Fruit fly (Drosophila melanogaster) whole organism, embryonic: Measurements from ENCODE around the gene CG2120.
A peak's percentile ranks its signal among the peaks of the same experiment; 100 is the strongest.

ENCODE experiments used
- ATbp ChIP-seq: fragments of 200-800 bp; sonication (Bioruptor generic); optimal IDR thresholded peaks from 2 replicates; lab custom pipeline; 2017; ENCODE audit warnings: missing biosample characterization, mild to moderate bottlenecking, missing genetic modification characterization, missing genetic modification reagents
- B-H1 ChIP-seq: fragments of 200-800 bp; sonication (Bioruptor generic); IDR thresholded peaks from 3 replicates; pipeline ENCODE4 v1.3.6; 2022; ENCODE audit warnings: missing biosample characterization, missing genetic modification characterization
- CG10274 ChIP-seq: fragments of 200-800 bp; sonication (Bioruptor generic); optimal IDR thresholded peaks from 3 replicates; lab custom pipeline; 2017; ENCODE audit warnings: missing biosample characterization, mild to moderate bottlenecking, missing genetic modification characterization
- CG10366 ChIP-seq: fragments of 200-800 bp; sonication (Bioruptor generic); IDR thresholded peaks from 2 replicates; pipeline ENCODE4 v1.3.6; 2022; ENCODE audit warnings: missing biosample characterization, missing genetic modification characterization
- CG12155 ChIP-seq: fragments of 200-800 bp; sonication (Bioruptor generic); optimal IDR thresholded peaks from 3 replicates; lab custom pipeline; 2016; ENCODE audit warnings: missing biosample characterization, missing genetic modification characterization
- CG12299 ChIP-seq: fragments of 200-800 bp; sonication (Bioruptor generic); optimal IDR thresholded peaks from 2 replicates; lab custom pipeline; 2018; ENCODE audit warnings: missing biosample characterization, mild to moderate bottlenecking, missing genetic modification characterization
- CG13123 ChIP-seq: fragments of 200-800 bp; sonication (Bioruptor generic); optimal IDR thresholded peaks from 2 replicates; lab custom pipeline; 2016; ENCODE audit warnings: missing biosample characterization, missing genetic modification characterization
- CG16813 ChIP-seq: fragments of 200-800 bp; sonication (Bioruptor generic); IDR thresholded peaks from 3 replicates; pipeline ENCODE4 v1.3.6; 2022; ENCODE audit warnings: missing biosample characterization, missing genetic modification characterization; ENCODE audit not compliant: partially characterized antibody
- CG17385 ChIP-seq: fragments of 200-800 bp; sonication (Bioruptor generic); optimal IDR thresholded peaks from 3 replicates; lab custom pipeline; 2018; ENCODE audit warnings: missing biosample characterization, mild to moderate bottlenecking, missing genetic modification characterization
- CG18476 ChIP-seq: fragments of 200-800 bp; sonication (Bioruptor generic); optimal IDR thresholded peaks from 2 replicates; lab custom pipeline; 2016; ENCODE audit warnings: missing biosample characterization, mild to moderate bottlenecking, missing genetic modification characterization
- CG30020 ChIP-seq: fragments of 200-800 bp; optimal IDR thresholded peaks from 2 replicates; lab custom pipeline; 2019; ENCODE audit warnings: missing biosample characterization, mild to moderate bottlenecking, missing genetic modification characterization, moderate library complexity
- CG32767 ChIP-seq: fragments of 200-800 bp; sonication (Bioruptor generic); IDR thresholded peaks from 2 replicates; pipeline ENCODE4 v1.3.6; 2022; ENCODE audit warnings: missing biosample characterization, missing genetic modification characterization
- CG34376 ChIP-seq: fragments of 200-800 bp; sonication (Bioruptor generic); optimal IDR thresholded peaks from 2 replicates; lab custom pipeline; 2018; ENCODE audit warnings: missing biosample characterization, mild to moderate bottlenecking, missing genetic modification characterization
- CG3847 ChIP-seq: fragments of 200-800 bp; sonication (Bioruptor generic); IDR thresholded peaks from 2 replicates; pipeline ENCODE4 v1.3.6; 2022; ENCODE audit warnings: missing biosample characterization, missing genetic modification characterization
- CG3995 ChIP-seq: fragments of 200-800 bp; sonication (Bioruptor generic); optimal IDR thresholded peaks from 3 replicates; lab custom pipeline; 2016; ENCODE audit warnings: missing biosample characterization, missing genetic modification characterization
- CG4707 ChIP-seq: fragments of 200-800 bp; sonication (Bioruptor generic); optimal IDR thresholded peaks from 2 replicates; lab custom pipeline; 2018; ENCODE audit warnings: missing biosample characterization, mild to moderate bottlenecking, missing genetic modification characterization, moderate library complexity
- CG8359 ChIP-seq: fragments of 200-800 bp; sonication (Bioruptor generic); optimal IDR thresholded peaks from 2 replicates; lab custom pipeline; 2017; ENCODE audit warnings: missing biosample characterization, mild to moderate bottlenecking, missing genetic modification characterization, borderline replicate concordance
- CG9215 ChIP-seq: fragments of 200-800 bp; sonication (Bioruptor generic); IDR thresholded peaks from 2 replicates; pipeline ENCODE4 v1.3.6; 2022; ENCODE audit warnings: missing biosample characterization, missing genetic modification characterization
- CG9727 ChIP-seq: fragments of 200-800 bp; sonication (Bioruptor generic); optimal IDR thresholded peaks from 3 replicates; lab custom pipeline; 2017; ENCODE audit warnings: missing biosample characterization, mild to moderate bottlenecking, missing genetic modification characterization
- Drgx ChIP-seq: fragments of 200-800 bp; sonication (Bioruptor generic); IDR thresholded peaks from 2 replicates; pipeline ENCODE4 v1.3.6; 2022; ENCODE audit warnings: missing biosample characterization, missing genetic modification characterization
- Jarid2 ChIP-seq: fragments of 200-800 bp; sonication (Bioruptor generic); optimal IDR thresholded peaks from 3 replicates; lab custom pipeline; 2017; ENCODE audit warnings: mild to moderate bottlenecking, missing biosample characterization, missing genetic modification reagents, missing genetic modification characterization
- Mes4 ChIP-seq: fragments of 200-800 bp; sonication (Bioruptor generic); optimal IDR thresholded peaks from 2 replicates; lab custom pipeline; 2016; ENCODE audit warnings: missing biosample characterization, missing genetic modification characterization
- Myb ChIP-seq: fragments of 200-800 bp; sonication (Bioruptor generic); optimal IDR thresholded peaks from 2 replicates; lab custom pipeline; 2016; ENCODE audit warnings: missing biosample characterization, missing genetic modification characterization
- Pdp1 ChIP-seq, 2 experiments: fragments of 200-800 bp; sonication (Bioruptor generic); optimal IDR thresholded peaks; 3 replicates each; lab custom pipeline; 2016; ENCODE audit warnings: missing biosample characterization in 2 of 2, missing genetic modification characterization in 2 of 2, mild to moderate bottlenecking in 1 of 2, moderate library complexity in 1 of 2
- Ptx1 ChIP-seq: fragments of 200-800 bp; sonication (Bioruptor generic); IDR thresholded peaks from 2 replicates; pipeline ENCODE4 v1.3.6; 2022; ENCODE audit warnings: missing biosample characterization, missing genetic modification characterization
- Sin3A ChIP-seq: fragments of >200 bp; optimal IDR thresholded peaks from 2 replicates; lab custom pipeline; 2018
- Sox100B ChIP-seq: fragments of 200-800 bp; sonication (Bioruptor generic); optimal IDR thresholded peaks from 3 replicates; lab custom pipeline; 2018; ENCODE audit warnings: missing biosample characterization, mild to moderate bottlenecking, missing genetic modification characterization
- Spps ChIP-seq: fragments of 200-800 bp; sonication (Bioruptor generic); optimal IDR thresholded peaks from 2 replicates; lab custom pipeline; 2018; ENCODE audit warnings: missing biosample characterization, mild to moderate bottlenecking, missing genetic modification characterization
- Tbp ChIP-seq: fragments of >200 bp; optimal IDR thresholded peaks from 2 replicates; lab custom pipeline; 2018; ENCODE audit warnings: missing biosample characterization, missing genetic modification characterization
- ab ChIP-seq: fragments of 200-800 bp; sonication (Bioruptor generic); optimal IDR thresholded peaks from 2 replicates; lab custom pipeline; 2016; ENCODE audit warnings: missing biosample characterization, missing genetic modification characterization
- amos ChIP-seq: fragments of 200-800 bp; sonication (Bioruptor generic); IDR thresholded peaks from 2 replicates; pipeline ENCODE4 v1.3.6; 2022; ENCODE audit warnings: missing biosample characterization, missing genetic modification characterization; ENCODE audit not compliant: partially characterized antibody
- ash1 ChIP-seq: fragments of 200-800 bp; sonication (Bioruptor generic); optimal IDR thresholded peaks from 2 replicates; lab custom pipeline; 2018; ENCODE audit warnings: missing biosample characterization, mild to moderate bottlenecking, missing genetic modification characterization
- br ChIP-seq: fragments of >200 bp; optimal IDR thresholded peaks from 2 replicates; lab custom pipeline; 2017
- cad ChIP-seq: fragments of >200 bp; optimal IDR thresholded peaks from 2 replicates; lab custom pipeline; 2017; ENCODE audit warnings: missing biosample characterization, missing genetic modification characterization
- dimm ChIP-seq: fragments of 200-800 bp; sonication (Bioruptor generic); IDR thresholded peaks from 2 replicates; pipeline ENCODE4 v1.3.6; 2022; ENCODE audit warnings: missing biosample characterization, missing genetic modification characterization
- gsb-n ChIP-seq: fragments of 200-800 bp; sonication (Bioruptor generic); optimal IDR thresholded peaks from 3 replicates; lab custom pipeline; 2018; ENCODE audit warnings: missing biosample characterization, mild to moderate bottlenecking, missing genetic modification characterization
- jumu ChIP-seq: fragments of 200-800 bp; sonication (Bioruptor generic); optimal IDR thresholded peaks from 3 replicates; lab custom pipeline; 2016; ENCODE audit warnings: missing biosample characterization, missing genetic modification characterization
- ken ChIP-seq: fragments of 200-800 bp; sonication (Bioruptor generic); IDR thresholded peaks from 3 replicates; pipeline ENCODE4 v1.3.6; 2022; ENCODE audit warnings: missing biosample characterization, missing genetic modification characterization
- knrl ChIP-seq: fragments of 200-800 bp; sonication (Bioruptor generic); IDR thresholded peaks from 3 replicates; pipeline ENCODE4 v1.3.6; 2022; ENCODE audit warnings: missing biosample characterization, missing genetic modification characterization; ENCODE audit not compliant: partially characterized antibody
- lilli ChIP-seq: fragments of 200-800 bp; sonication (Bioruptor generic); optimal IDR thresholded peaks from 3 replicates; lab custom pipeline; 2016; ENCODE audit warnings: missing biosample characterization, missing genetic modification characterization
- pan ChIP-seq, 4 experiments: fragments of >200 bp in 3 of 4; fragments of 200-800 bp in 1 of 4; sonication (Bioruptor generic) in 1 of 4; optimal IDR thresholded peaks in 3 of 4; IDR thresholded peaks in 1 of 4; 2 replicates each; pipeline versions ENCODE4 v1.3.6 to Lab custom; 2017 to 2022; ENCODE audit warnings: missing biosample characterization in 2 of 4, missing genetic modification characterization in 2 of 4, mixed read lengths in 1 of 4
- pho ChIP-seq: fragments of 200-800 bp; sonication (Bioruptor generic); optimal IDR thresholded peaks from 2 replicates; lab custom pipeline; 2016; ENCODE audit warnings: missing biosample characterization, missing genetic modification characterization
- prd ChIP-seq, 3 experiments: fragments of >200 bp in 2 of 3; fragments of 200-800 bp in 1 of 3; sonication (Bioruptor generic) in 1 of 3; optimal IDR thresholded peaks in 2 of 3; IDR thresholded peaks in 1 of 3; 2 replicates in 2 of 3; 3 replicates in 1 of 3; pipeline versions ENCODE4 v1.3.6 to Lab custom; 2017 to 2022; ENCODE audit warnings: missing biosample characterization in 1 of 3, missing genetic modification characterization in 1 of 3
- pum ChIP-seq: fragments of 200-800 bp; sonication (Bioruptor generic); optimal IDR thresholded peaks from 2 replicates; lab custom pipeline; 2016; ENCODE audit warnings: missing biosample characterization, missing genetic modification characterization
- slp2 ChIP-seq: fragments of 200-800 bp; sonication (Bioruptor generic); optimal IDR thresholded peaks from 2 replicates; lab custom pipeline; 2016; ENCODE audit warnings: missing biosample characterization, missing genetic modification characterization
- so ChIP-seq: fragments of 200-800 bp; sonication (Bioruptor generic); IDR thresholded peaks from 3 replicates; pipeline ENCODE4 v1.3.6; 2022; ENCODE audit warnings: missing biosample characterization, missing genetic modification characterization
- tgo ChIP-seq: fragments of 200-800 bp; sonication (Bioruptor generic); IDR thresholded peaks from 3 replicates; pipeline ENCODE4 v1.3.6; 2022; ENCODE audit warnings: missing biosample characterization, missing genetic modification characterization
- zen ChIP-seq: fragments of 200-800 bp; sonication (Bioruptor generic); optimal IDR thresholded peaks from 3 replicates; lab custom pipeline; 2018; ENCODE audit warnings: missing biosample characterization, mild to moderate bottlenecking, missing genetic modification characterization, moderate library complexity

Gene CG2120

dm6 chrX:8114476-8115342 lies 20.9 kb upstream of the CG2120 start (continued):
- TF ChIP-seq prd (optimal IDR thresholded peaks at IDR 0.05; lab: Kevin White, UChicago) (no peak), prd (GFP tag; IDR thresholded peaks at IDR 0.05; lab: Robert Waterston, UW) (peak; percentile 68), CG3847 (peak; percentile 41), Drgx (GFP tag; lab: Robert Waterston, UW) (peak; percentile 9; the same call in 1 of the 2 replicates), Sox100B (GFP tag; lab: Kevin White, UChicago) (peak; percentile 61), dimm (GFP tag; lab: Robert Waterston, UW) (no peak), CG32767 (GFP tag; lab: Robert Waterston, UW) (0 out of 2 replicates have a peak, but pooled peaks have one; percentile 45), tgo (peak; percentile 42; the same call in 2 of the 3 replicates), ash1 (no peak), pum (peak; percentile 15), Tbp (GFP tag; lab: Kevin White, UChicago) (no peak), gsb-n (tag; lab: Kevin White, UChicago) (no peak), Spps (no peak), ab (GFP tag; lab: Kevin White, UChicago) (no peak), CG9215 (GFP tag; lab: Robert Waterston, UW) (peak; percentile 30; the same call in 1 of the 2 replicates), CG10274 (GFP tag; lab: Kevin White, UChicago) (peak; percentile 40), CG18476 (GFP tag; lab: Kevin White, UChicago) (peak; percentile 22), cad (GFP tag; lab: Kevin White, UChicago) (no peak), ATbp (GFP tag; lab: Kevin White, UChicago) (peak; percentile 18), knrl (GFP tag; lab: Robert Waterston, UW) (no peak), CG16813 (GFP tag; lab: Robert Waterston, UW) (no peak), ken (GFP tag; lab: Robert Waterston, UW) (no peak), Sin3A (lab: Kevin White, UChicago) (no peak), slp2 (GFP tag; lab: Kevin White, UChicago) (no peak), CG8359 (no peak), br (lab: Kevin White, UChicago) (no peak), pan (optimal IDR thresholded peaks at IDR 0.05; lab: Kevin White, UChicago) (no peak), pan (GFP tag; optimal IDR thresholded peaks at IDR 0.05 in 1 of 2, IDR thresholded peaks at IDR 0.05 in 1 of 2) (peak in 1 of 2 experiments; percentile 73), CG4707 (no peak), CG13123 (GFP tag; lab: Kevin White, UChicago) (no peak), Pdp1 (GFP tag; optimal IDR thresholded peaks at IDR 0.05; lab: Kevin White, UChicago) (no peak), B-H1 (GFP tag; lab: Robert Waterston, UW) (peak; percentile 36; the same call in 2 of the 3 replicates), CG9727 (GFP tag; lab: Kevin White, UChicago) (peak; percentile 58), CG3995 (GFP tag; lab: Kevin White, UChicago) (no peak), zen (tag; lab: Kevin White, UChicago) (peak; percentile 13), CG30020 (tag; lab: Kevin White, UChicago) (no peak), Myb (peak; percentile 33), CG12299 (tag; lab: Kevin White, UChicago) (peak; percentile 25), CG17385 (GFP tag; lab: Kevin White, UChicago) (peak; percentile 71), CG10366 (GFP tag; lab: Robert Waterston, UW) (peak; percentile 43), pho (GFP tag; lab: Kevin White, UChicago) (peak; percentile 74), Ptx1 (peak; percentile 51; the same call in 1 of the 2 replicates), so (GFP tag; lab: Robert Waterston, UW) (peak; percentile 75), Jarid2 (peak; percentile 25), CG34376 (GFP tag; lab: Kevin White, UChicago) (peak; percentile 67), lilli (peak; percentile 46), jumu (GFP tag; lab: Kevin White, UChicago) (no peak), CG12155 (GFP tag; lab: Kevin White, UChicago) (peak; percentile 41), Mes4 (GFP tag; lab: Kevin White, UChicago) (peak; percentile 47), amos (GFP tag; lab: Robert Waterston, UW) (no peak)
